Fruit fly (Drosophila melanogaster) whole organism, embryonic: Measurements from ENCODE around the gene CG15548.
A peak's percentile ranks its signal among the peaks of the same experiment; 100 is the strongest.

Experiments
- Adf1 ChIP-seq: fragments of 200-800 bp; sonication (Bioruptor generic); IDR thresholded peaks from 2 replicates; pipeline ENCODE4 v1.3.6; 2022; ENCODE audit warnings: missing biosample characterization, missing genetic modification characterization
- Atf6 ChIP-seq: fragments of 200-800 bp; sonication (Bioruptor generic); IDR thresholded peaks from 2 replicates; pipeline ENCODE4 v1.3.6; 2022; ENCODE audit warnings: missing biosample characterization, missing genetic modification characterization
- CG10321 ChIP-seq: fragments of 200-800 bp; sonication (Bioruptor generic); IDR thresholded peaks from 2 replicates; pipeline ENCODE4 v1.3.6; 2022; ENCODE audit warnings: missing biosample characterization, missing genetic modification characterization
- CG12155 ChIP-seq: fragments of 200-800 bp; sonication (Bioruptor generic); optimal IDR thresholded peaks from 3 replicates; lab custom pipeline; 2016; ENCODE audit warnings: missing biosample characterization, missing genetic modification characterization
- CG13287 ChIP-seq: fragments of 200-800 bp; sonication (Bioruptor generic); IDR thresholded peaks from 2 replicates; pipeline ENCODE4 v1.3.6; 2022; ENCODE audit warnings: missing biosample characterization, missing genetic modification characterization; ENCODE audit not compliant: partially characterized antibody
- CG14050 ChIP-seq: fragments of 200-800 bp; sonication (Bioruptor generic); IDR thresholded peaks from 3 replicates; pipeline ENCODE4 v1.3.6; 2022; ENCODE audit warnings: missing biosample characterization, missing genetic modification characterization
- CG1529 ChIP-seq: fragments of 200-800 bp; sonication (Bioruptor generic); optimal IDR thresholded peaks from 3 replicates; lab custom pipeline; 2018; ENCODE audit warnings: missing biosample characterization, missing genetic modification characterization
- CG15479 ChIP-seq: fragments of 200-800 bp; sonication (Bioruptor generic); optimal IDR thresholded peaks from 3 replicates; lab custom pipeline; 2019; ENCODE audit warnings: missing biosample characterization, mild to moderate bottlenecking, missing genetic modification characterization, moderate library complexity
- CG17361 ChIP-seq: fragments of 200-800 bp; sonication (Bioruptor generic); IDR thresholded peaks from 3 replicates; pipeline ENCODE4 v1.3.6; 2022; ENCODE audit warnings: missing biosample characterization, missing genetic modification characterization
- CG18599 ChIP-seq: fragments of 200-800 bp; sonication (Bioruptor generic); optimal IDR thresholded peaks from 3 replicates; lab custom pipeline; 2017; ENCODE audit warnings: missing biosample characterization, missing genetic modification characterization, mild to moderate bottlenecking, moderate library complexity, missing genetic modification reagents
- CG2875 ChIP-seq: fragments of 200-800 bp; sonication (Bioruptor generic); optimal IDR thresholded peaks from 2 replicates; lab custom pipeline; 2017; ENCODE audit warnings: missing biosample characterization, mild to moderate bottlenecking, missing genetic modification characterization, missing genetic modification reagents
- CG30403 ChIP-seq: fragments of 200-800 bp; sonication (Bioruptor generic); optimal IDR thresholded peaks from 3 replicates; lab custom pipeline; 2016; ENCODE audit warnings: missing biosample characterization, missing genetic modification characterization
- CG33213 ChIP-seq: fragments of 200-800 bp; sonication (Bioruptor generic); optimal IDR thresholded peaks from 3 replicates; lab custom pipeline; 2016; ENCODE audit warnings: missing biosample characterization, missing genetic modification characterization
- CG42726 ChIP-seq: fragments of 200-800 bp; sonication (Bioruptor generic); IDR thresholded peaks from 2 replicates; pipeline ENCODE4 v1.3.6; 2022; ENCODE audit warnings: missing biosample characterization, missing genetic modification characterization; ENCODE audit not compliant: partially characterized antibody
- CG4328 ChIP-seq: fragments of 200-800 bp; sonication (Bioruptor generic); optimal IDR thresholded peaks from 3 replicates; lab custom pipeline; 2017; ENCODE audit warnings: missing biosample characterization, missing genetic modification reagents, missing genetic modification characterization
- CG5953 ChIP-seq: fragments of 200-800 bp; sonication (Bioruptor generic); IDR thresholded peaks from 2 replicates; pipeline ENCODE4 v1.3.6; 2022; ENCODE audit warnings: missing biosample characterization, missing genetic modification characterization
- CG9876 ChIP-seq: fragments of 200-800 bp; sonication (Bioruptor generic); optimal IDR thresholded peaks from 2 replicates; lab custom pipeline; 2016; ENCODE audit warnings: missing biosample characterization, missing genetic modification characterization
- CHES-1-like ChIP-seq: fragments of 200-800 bp; sonication (Bioruptor generic); optimal IDR thresholded peaks from 2 replicates; lab custom pipeline; 2016; ENCODE audit warnings: missing biosample characterization, missing genetic modification characterization
- Deaf1 ChIP-seq: fragments of 200-800 bp; optimal IDR thresholded peaks from 3 replicates; lab custom pipeline; 2019; ENCODE audit warnings: missing biosample characterization, mild to moderate bottlenecking, missing genetic modification characterization, moderate library complexity
- Dip2 ChIP-seq: fragments of 200-800 bp; sonication (Bioruptor generic); IDR thresholded peaks from 2 replicates; pipeline ENCODE4 v1.3.6; 2022; ENCODE audit warnings: missing biosample characterization, missing genetic modification characterization
- Dll ChIP-seq: fragments of 200-800 bp; sonication (Bioruptor generic); IDR thresholded peaks from 4 replicates; pipeline ENCODE4 v1.3.6; 2022; ENCODE audit warnings: missing biosample characterization, missing genetic modification characterization; ENCODE audit not compliant: partially characterized antibody
- GATAe ChIP-seq: fragments of 200-800 bp; sonication (Bioruptor generic); conservative IDR thresholded peaks from 2 replicates; pipeline ENCODE4 v1.3.6; 2022; ENCODE audit warnings: missing biosample characterization, missing genetic modification characterization
- HLH3B ChIP-seq: fragments of 200-800 bp; sonication (Bioruptor generic); IDR thresholded peaks from 2 replicates; pipeline ENCODE4 v1.3.6; 2022; ENCODE audit warnings: missing biosample characterization, missing genetic modification characterization
- HLH4C ChIP-seq: fragments of 200-800 bp; sonication (Bioruptor generic); IDR thresholded peaks from 3 replicates; pipeline ENCODE4 v1.3.6; 2022; ENCODE audit warnings: missing biosample characterization, missing genetic modification characterization; ENCODE audit not compliant: partially characterized antibody
- HmgD ChIP-seq: fragments of 200-800 bp; sonication (Bioruptor generic); optimal IDR thresholded peaks from 3 replicates; lab custom pipeline; 2016; ENCODE audit warnings: missing biosample characterization, missing genetic modification characterization
- Hmr ChIP-seq: fragments of 200-800 bp; sonication (Bioruptor generic); optimal IDR thresholded peaks from 3 replicates; lab custom pipeline; 2017; ENCODE audit warnings: mild to moderate bottlenecking, missing biosample characterization, missing genetic modification reagents, missing genetic modification characterization
- Jarid2 ChIP-seq: fragments of 200-800 bp; sonication (Bioruptor generic); optimal IDR thresholded peaks from 3 replicates; lab custom pipeline; 2017; ENCODE audit warnings: mild to moderate bottlenecking, missing biosample characterization, missing genetic modification reagents, missing genetic modification characterization
- Med ChIP-seq: fragments of 200-800 bp; sonication (Bioruptor generic); peaks from one replicate; lab custom pipeline; 2016; ENCODE audit warnings: missing biosample characterization, missing genetic modification characterization, mild to moderate bottlenecking, inconsistent platforms, moderate library complexity
- NC2β ChIP-seq: fragments of 200-800 bp; sonication (Bioruptor generic); optimal IDR thresholded peaks from 2 replicates; lab custom pipeline; 2016; ENCODE audit warnings: missing biosample characterization, missing genetic modification characterization
- NK7.1 ChIP-seq: fragments of 200-800 bp; sonication (Bioruptor generic); optimal IDR thresholded peaks from 3 replicates; lab custom pipeline; 2016; ENCODE audit warnings: missing biosample characterization, missing genetic modification characterization
- az2 ChIP-seq: fragments of 200-800 bp; sonication (Bioruptor generic); optimal IDR thresholded peaks from 3 replicates; lab custom pipeline; 2016; ENCODE audit warnings: missing biosample characterization, missing genetic modification characterization
- cato ChIP-seq: fragments of 200-800 bp; sonication (Bioruptor generic); optimal IDR thresholded peaks from 2 replicates; lab custom pipeline; 2016; ENCODE audit warnings: missing biosample characterization, missing genetic modification characterization, borderline replicate concordance
- danr ChIP-seq: fragments of 200-800 bp; sonication (Bioruptor generic); IDR thresholded peaks from 2 replicates; pipeline ENCODE4 v1.3.6; 2022; ENCODE audit warnings: missing biosample characterization, missing genetic modification characterization
- ewg ChIP-seq: fragments of 200-800 bp; sonication (Bioruptor generic); optimal IDR thresholded peaks from 3 replicates; lab custom pipeline; 2017; ENCODE audit warnings: mild to moderate bottlenecking, missing biosample characterization, missing genetic modification reagents, missing genetic modification characterization
- gfzf ChIP-seq: fragments of 200-800 bp; sonication (Bioruptor generic); optimal IDR thresholded peaks from 2 replicates; lab custom pipeline; 2016; ENCODE audit warnings: missing biosample characterization, mild to moderate bottlenecking, missing genetic modification characterization, moderate library complexity
- hb ChIP-seq: fragments of 200-800 bp; sonication (Bioruptor generic); IDR thresholded peaks from 3 replicates; pipeline ENCODE4 v1.3.6; 2022; ENCODE audit warnings: missing biosample characterization, missing genetic modification characterization; ENCODE audit not compliant: partially characterized antibody
- her ChIP-seq: fragments of 200-800 bp; sonication (Bioruptor generic); optimal IDR thresholded peaks from 2 replicates; lab custom pipeline; 2016; ENCODE audit warnings: missing biosample characterization, missing genetic modification characterization
- lab ChIP-seq: fragments of 200-800 bp; sonication (Bioruptor generic); optimal IDR thresholded peaks from 3 replicates; lab custom pipeline; 2017; ENCODE audit warnings: missing biosample characterization, missing genetic modification characterization, mild to moderate bottlenecking, moderate library complexity, missing genetic modification reagents
- lilli ChIP-seq: fragments of 200-800 bp; sonication (Bioruptor generic); optimal IDR thresholded peaks from 3 replicates; lab custom pipeline; 2016; ENCODE audit warnings: missing biosample characterization, missing genetic modification characterization
- maf-S ChIP-seq: fragments of 200-800 bp; sonication (Bioruptor generic); optimal IDR thresholded peaks from 2 replicates; lab custom pipeline; 2016; ENCODE audit warnings: missing biosample characterization, missing genetic modification characterization
- nerfin-1 ChIP-seq: fragments of 200-800 bp; sonication (Bioruptor generic); optimal IDR thresholded peaks from 3 replicates; lab custom pipeline; 2019; ENCODE audit warnings: missing biosample characterization, mild to moderate bottlenecking, missing genetic modification characterization, moderate library complexity
- nmo ChIP-seq: fragments of 200-800 bp; sonication (Bioruptor generic); optimal IDR thresholded peaks from 2 replicates; lab custom pipeline; 2018; ENCODE audit warnings: missing biosample characterization, mild to moderate bottlenecking, missing genetic modification characterization, moderate library complexity
- p53 ChIP-seq: fragments of 200-800 bp; sonication (Bioruptor generic); optimal IDR thresholded peaks from 2 replicates; lab custom pipeline; 2016; ENCODE audit warnings: missing biosample characterization, missing genetic modification characterization
- pfk ChIP-seq: fragments of 200-800 bp; sonication (Bioruptor generic); optimal IDR thresholded peaks from 2 replicates; lab custom pipeline; 2018; ENCODE audit warnings: missing biosample characterization, mild to moderate bottlenecking, missing genetic modification characterization, moderate library complexity
- ranshi ChIP-seq: fragments of 200-800 bp; sonication (Bioruptor generic); IDR thresholded peaks from 2 replicates; pipeline ENCODE4 v1.3.6; 2022; ENCODE audit warnings: missing biosample characterization, missing genetic modification characterization
- row ChIP-seq: fragments of 200-800 bp; sonication (Bioruptor generic); IDR thresholded peaks from 3 replicates; pipeline ENCODE4 v1.3.6; 2022; ENCODE audit warnings: missing biosample characterization, missing genetic modification characterization
- sna ChIP-seq: fragments of 200-800 bp; sonication (Bioruptor generic); IDR thresholded peaks from 2 replicates; pipeline ENCODE4 v1.3.6; 2022; ENCODE audit warnings: missing biosample characterization, missing genetic modification characterization; ENCODE audit not compliant: partially characterized antibody
- sob ChIP-seq: fragments of 200-800 bp; sonication (Bioruptor generic); IDR thresholded peaks from 2 replicates; pipeline ENCODE4 v1.3.6; 2022; ENCODE audit warnings: missing biosample characterization, missing genetic modification characterization
- ssp ChIP-seq: fragments of 200-800 bp; sonication (Bioruptor generic); IDR thresholded peaks from 2 replicates; pipeline ENCODE4 v1.3.6; 2022; ENCODE audit warnings: missing biosample characterization, missing genetic modification characterization
- stc ChIP-seq: fragments of 200-800 bp; sonication (Bioruptor generic); IDR thresholded peaks from 2 replicates; pipeline ENCODE4 v1.3.6; 2022; ENCODE audit warnings: missing biosample characterization, missing genetic modification characterization

The CG15548 gene

dm6 chr3R:30912402-30912801 is 47.1 kb upstream of the CG15548 start, which contains the start of gene Ptx1 (continued):
- TF ChIP-seq gfzf (GFP tag; lab: Kevin White, UChicago) (no peak), sob (0 out of 2 replicates have a peak, but pooled peaks have one; percentile 26), CG14050 (GFP tag; lab: Robert Waterston, UW) (no peak), ssp (GFP tag; lab: Robert Waterston, UW) (no peak), Deaf1 (tag; lab: Kevin White, UChicago) (peak; percentile 69), Hmr (peak; percentile 26), NK7.1 (GFP tag; lab: Kevin White, UChicago) (no peak), CG17361 (GFP tag; lab: Robert Waterston, UW) (no peak), Jarid2 (peak; percentile 84), cato (GFP tag; lab: Kevin White, UChicago) (no peak), maf-S (no peak), CG4328 (no peak), nmo (GFP tag; lab: Kevin White, UChicago) (peak; percentile 58), CHES-1-like (GFP tag; lab: Kevin White, UChicago) (no peak), danr (GFP tag; lab: Robert Waterston, UW) (no peak), her (no peak), pfk (GFP tag; lab: Kevin White, UChicago) (no peak), HmgD (peak; percentile 61), p53 (no peak), ranshi (GFP tag; lab: Robert Waterston, UW) (no peak), HLH3B (GFP tag; lab: Robert Waterston, UW) (no peak), Dll (GFP tag; lab: Robert Waterston, UW) (peak; percentile 53; the same call in 2 of the 4 replicates), CG10321 (GFP tag; lab: Robert Waterston, UW) (peak; percentile 98), CG9876 (GFP tag; lab: Kevin White, UChicago) (peak; percentile 9), CG13287 (peak; percentile 65), Med (GFP tag; lab: Kevin White, UChicago) (peak; percentile 78), CG30403 (no peak), GATAe (peak; percentile 96), HLH4C (GFP tag; lab: Robert Waterston, UW) (peak; percentile 53; the same call in 1 of the 3 replicates), lilli (no peak), Adf1 (GFP tag; lab: Robert Waterston, UW) (peak; percentile 76), az2 (no peak), nerfin-1 (tag; lab: Kevin White, UChicago) (peak; percentile 83), Dip2 (GFP tag; lab: Robert Waterston, UW) (no peak), sna (peak; percentile 80), CG42726 (GFP tag; lab: Robert Waterston, UW) (peak; percentile 76), CG5953 (GFP tag; lab: Robert Waterston, UW) (no peak), lab (GFP tag; lab: Kevin White, UChicago) (peak; percentile 63), hb (GFP tag; lab: Robert Waterston, UW) (no peak), CG18599 (peak; percentile 20), ewg (GFP tag; lab: Kevin White, UChicago) (peak; percentile 89), CG15479 (GFP tag; lab: Kevin White, UChicago) (peak; percentile 52), NC2β (GFP tag; lab: Kevin White, UChicago) (no peak), Atf6 (GFP tag; lab: Robert Waterston, UW) (0 out of 2 replicates have a peak, but pooled peaks have one; percentile 30), row (0 out of 3 replicates have a peak, but pooled peaks have one; percentile 18), CG1529 (GFP tag; lab: Kevin White, UChicago) (no peak), CG33213 (GFP tag; lab: Kevin White, UChicago) (no peak), CG2875 (GFP tag; lab: Kevin White, UChicago) (no peak), CG12155 (GFP tag; lab: Kevin White, UChicago) (peak; percentile 100), stc (GFP tag; lab: Robert Waterston, UW) (0 out of 2 replicates have a peak, but pooled peaks have one; percentile 46)
